Worm (Caenorhabditis elegans): ENCODE results near the gene clec-66.

DNA sequence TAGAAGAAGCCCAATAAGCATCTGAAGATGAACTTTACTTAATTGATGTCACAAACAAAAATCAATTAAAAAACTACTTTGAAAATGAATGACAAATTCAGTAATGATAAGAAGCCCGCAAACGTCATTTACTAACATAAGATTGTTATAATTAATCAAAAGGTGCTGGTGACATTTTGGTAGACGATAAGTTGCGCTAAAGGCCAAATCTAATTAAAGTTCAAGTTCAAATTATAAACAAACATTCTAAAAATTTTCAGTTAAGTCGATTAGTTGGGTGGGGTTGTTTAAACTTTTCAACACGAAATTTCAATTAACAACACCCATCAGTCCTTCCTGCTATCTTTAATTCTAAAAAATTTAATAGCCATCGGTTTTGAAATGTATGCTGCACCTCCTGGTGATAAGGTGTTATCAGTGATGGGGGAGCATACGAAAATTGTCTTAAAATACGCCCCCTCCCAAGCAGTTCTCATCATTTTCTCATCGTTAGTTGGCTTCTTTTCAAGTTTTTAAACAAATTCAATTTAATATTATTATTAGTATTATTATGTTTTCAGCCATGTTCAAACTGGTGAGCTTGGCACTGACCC, 9.0 kb upstream of the clec-66 start, which contains the start of the genes clec-62 and clec-63:
- TF ChIP-seq hlh-8 (tag; optimal IDR thresholded peaks at IDR 0.05) (no peak), nhr-232 (tag; optimal IDR thresholded peaks at IDR 0.05) (no peak), K09A11.1 (tag; optimal IDR thresholded peaks at IDR 0.05; ENCODE audit: insufficient read depth) (no peak), fax-1 (tag; optimal IDR thresholded peaks at IDR 0.05) (no peak)
